Worm (Caenorhabditis elegans): Measurements from ENCODE around the gene T28C6.3.

DNA sequence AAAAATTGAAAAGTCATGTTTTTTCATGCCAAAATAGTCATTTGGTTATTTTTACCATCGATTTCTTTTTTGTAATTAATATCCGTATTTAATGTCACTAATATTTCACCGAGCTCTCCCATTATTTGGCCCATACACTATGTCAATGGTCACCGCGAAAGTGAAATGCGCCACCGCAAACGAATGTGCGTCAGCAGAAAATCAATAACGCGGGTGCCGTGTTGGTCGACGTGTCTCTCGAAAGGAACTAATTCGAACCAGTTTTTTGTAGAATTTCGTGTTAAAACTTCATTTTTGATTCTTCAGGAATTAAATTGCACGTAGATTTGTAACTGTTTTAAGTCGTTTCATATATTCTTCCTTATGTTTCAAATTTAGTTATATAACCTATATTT, 6.5 kb downstream of the T28C6.3 start:
- TF ChIP-seq elt-3 (tag; optimal IDR thresholded peaks at IDR 0.05) (no peak), ZK546.5 (tag; optimal IDR thresholded peaks at IDR 0.05) (no peak), egl-27 (tag; optimal IDR thresholded peaks at IDR 0.05) (no peak), nhr-237 (tag; optimal IDR thresholded peaks at IDR 0.05) (no peak), nhr-10 (tag; optimal IDR thresholded peaks at IDR 0.05) (no peak), gmeb-1 (tag; optimal IDR thresholded peaks at IDR 0.05) (no peak), nhr-12 (tag; optimal IDR thresholded peaks at IDR 0.05) (no peak), unc-62 (GFP tag; optimal IDR thresholded peaks at IDR 0.05) (no peak), nhr-11 (tag; optimal IDR thresholded peaks at IDR 0.05) (no peak), aly-2 (tag; optimal IDR thresholded peaks at IDR 0.05) (no peak), ztf-11 (tag; optimal IDR thresholded peaks at IDR 0.05) (no peak), fos-1 (tag; optimal IDR thresholded peaks at IDR 0.05) (peak; percentile 48), lin-13 (GFP tag; optimal IDR thresholded peaks at IDR 0.05) (no peak)

All from whole organism, L2 larva.